Worm (Caenorhabditis elegans) whole organism, L1 larva: ENCODE results near the gene sdz-7.

Experiments
- C04F5.9 ChIP-seq: sonication (generic microtip); optimal IDR thresholded peaks from 2 replicates; lab custom pipeline; 2016; ENCODE audit warnings: missing genetic modification characterization, missing compliant biosample characterization
- F16B12.6 ChIP-seq: fragments of 150-350 bp; optimal IDR thresholded peaks from 2 replicates; lab custom pipeline; 2014; ENCODE audit warnings: missing biosample characterization, missing genetic modification characterization
- Y116A8C.19 ChIP-seq: sonication (generic microtip); optimal IDR thresholded peaks from 2 replicates; lab custom pipeline; 2016; ENCODE audit warnings: missing compliant biosample characterization, missing genetic modification characterization, borderline replicate concordance
- aha-1 ChIP-seq: fragments of 150-350 bp; optimal IDR thresholded peaks from 2 replicates; lab custom pipeline; 2014; ENCODE audit warnings: missing biosample characterization, missing genetic modification characterization
- alr-1 ChIP-seq: fragments of 200-800 bp; sonication (Bioruptor generic); optimal IDR thresholded peaks from 2 replicates; lab custom pipeline; 2018; ENCODE audit warnings: borderline replicate concordance, mild to moderate bottlenecking, missing genetic modification characterization, missing compliant biosample characterization
- blmp-1 ChIP-seq: fragments of 150-350 bp; optimal IDR thresholded peaks from 2 replicates; lab custom pipeline; 2014; ENCODE audit warnings: missing biosample characterization, missing genetic modification characterization
- ceh-8 ChIP-seq: fragments of 200-800 bp; sonication (Bioruptor generic); optimal IDR thresholded peaks from 2 replicates; lab custom pipeline; 2018; ENCODE audit warnings: mild to moderate bottlenecking, missing genetic modification characterization, moderate library complexity, missing compliant biosample characterization
- ceh-88 ChIP-seq: fragments of 200-800 bp; sonication (Bioruptor generic); IDR thresholded peaks from 2 replicates; pipeline ENCODE4 v1.3.6; 2022; ENCODE audit warnings: missing genetic modification characterization, missing compliant biosample characterization
- ceh-90 ChIP-seq: sonication (generic microtip); optimal IDR thresholded peaks from 2 replicates; lab custom pipeline; 2016; ENCODE audit warnings: missing genetic modification characterization, missing compliant biosample characterization
- ces-1 ChIP-seq: fragments of 150-350 bp; optimal IDR thresholded peaks from 2 replicates; lab custom pipeline; 2014; ENCODE audit warnings: missing biosample characterization, missing genetic modification reagents, missing genetic modification characterization
- dsc-1 ChIP-seq: sonication (generic microtip); optimal IDR thresholded peaks from 2 replicates; lab custom pipeline; 2016; ENCODE audit warnings: mild to moderate bottlenecking, missing genetic modification characterization, missing compliant biosample characterization
- efl-1 ChIP-seq, 4 experiments: fragments of 150-350 bp; optimal IDR thresholded peaks in 3 of 4; peaks in 1 of 4; 1 replicate in 1 of 4; 2 replicates in 3 of 4; lab custom pipeline; 2014; ENCODE audit warnings: missing biosample characterization in 2 of 4, missing genetic modification characterization in 2 of 4, missing genetic modification reagents in 2 of 4
- egl-27 ChIP-seq, 2 experiments: fragments of 150-350 bp in 1 of 2; sonication (generic microtip); optimal IDR thresholded peaks; 3 replicates each; lab custom pipeline; 2017 to 2018; ENCODE audit warnings: missing biosample characterization in 2 of 2, missing genetic modification characterization in 2 of 2, missing genetic modification reagents in 2 of 2
- fkh-10 ChIP-seq: sonication (generic microtip); optimal IDR thresholded peaks from 2 replicates; lab custom pipeline; 2017; ENCODE audit warnings: missing biosample characterization, missing genetic modification reagents, missing genetic modification characterization
- fos-1 ChIP-seq: fragments of 150-350 bp; optimal IDR thresholded peaks from 2 replicates; lab custom pipeline; 2014; ENCODE audit warnings: missing biosample characterization, missing genetic modification characterization
- grh-1 ChIP-seq: fragments of 200-800 bp; sonication (Bioruptor generic); IDR thresholded peaks from 2 replicates; pipeline ENCODE4 v1.3.6; 2022; ENCODE audit warnings: missing genetic modification reagents, missing genetic modification characterization, missing compliant biosample characterization
- irx-1 ChIP-seq: sonication (generic microtip); optimal IDR thresholded peaks from 2 replicates; lab custom pipeline; 2016; ENCODE audit warnings: missing genetic modification characterization, missing compliant biosample characterization
- isw-1 ChIP-seq: fragments of 200-800 bp; sonication (Bioruptor generic); IDR thresholded peaks from 2 replicates; pipeline ENCODE4 v1.3.6; 2022; ENCODE audit warnings: missing genetic modification characterization, missing compliant biosample characterization
- lin-13 ChIP-seq: fragments of 150-350 bp; optimal IDR thresholded peaks from 2 replicates; lab custom pipeline; 2014; ENCODE audit warnings: missing biosample characterization, missing genetic modification reagents, missing genetic modification characterization
- lin-35 ChIP-seq, 2 experiments: fragments of 150-350 bp; optimal IDR thresholded peaks; 2 replicates each; lab custom pipeline; 2014; ENCODE audit warnings: missing biosample characterization in 2 of 2, missing genetic modification characterization in 2 of 2, missing genetic modification reagents in 2 of 2
- lin-39 ChIP-seq: fragments of 150-350 bp; optimal IDR thresholded peaks from 2 replicates; lab custom pipeline; 2014; ENCODE audit warnings: missing biosample characterization, missing genetic modification reagents, missing genetic modification characterization
- lir-3 ChIP-seq: sonication (generic microtip); optimal IDR thresholded peaks from 2 replicates; lab custom pipeline; 2016; ENCODE audit warnings: mild to moderate bottlenecking, missing genetic modification characterization, moderate library complexity, missing compliant biosample characterization; ENCODE audit not compliant: poor library complexity
- mdl-1 ChIP-seq, 2 experiments: fragments of 150-350 bp; optimal IDR thresholded peaks; 2 replicates each; lab custom pipeline; 2014 to 2017; ENCODE audit warnings: missing biosample characterization in 2 of 2, missing genetic modification characterization in 2 of 2, inconsistent platforms in 1 of 2
- mef-2 ChIP-seq: fragments of 150-350 bp; optimal IDR thresholded peaks from 2 replicates; lab custom pipeline; 2014; ENCODE audit warnings: missing biosample characterization, missing genetic modification characterization
- mep-1 ChIP-seq: fragments of 150-350 bp; optimal IDR thresholded peaks from 2 replicates; lab custom pipeline; 2014; ENCODE audit warnings: missing biosample characterization, missing genetic modification characterization
- nhr-19 ChIP-seq: fragments of 200-800 bp; sonication (Bioruptor generic); conservative IDR thresholded peaks from 2 replicates; pipeline ENCODE4 v1.3.6; 2022; ENCODE audit warnings: missing genetic modification characterization, missing compliant biosample characterization
- nhr-28 ChIP-seq: fragments of 150-350 bp; optimal IDR thresholded peaks from 2 replicates; lab custom pipeline; 2014; ENCODE audit warnings: missing biosample characterization, missing genetic modification characterization
- nhr-47 ChIP-seq: sonication (generic microtip); optimal IDR thresholded peaks from 2 replicates; lab custom pipeline; 2016; ENCODE audit warnings: mild to moderate bottlenecking, missing genetic modification characterization, moderate library complexity, missing compliant biosample characterization
- nhr-71 ChIP-seq: sonication (generic microtip); optimal IDR thresholded peaks from 2 replicates; lab custom pipeline; 2016; ENCODE audit warnings: mild to moderate bottlenecking, missing genetic modification characterization, moderate library complexity, missing compliant biosample characterization
- nhr-76 ChIP-seq: sonication (generic microtip); optimal IDR thresholded peaks from 2 replicates; lab custom pipeline; 2017; ENCODE audit warnings: missing biosample characterization, missing genetic modification characterization
- nhr-84 ChIP-seq: sonication (generic microtip); optimal IDR thresholded peaks from 2 replicates; lab custom pipeline; 2017; ENCODE audit warnings: missing biosample characterization, missing genetic modification characterization
- nhr-90 ChIP-seq: sonication (generic microtip); optimal IDR thresholded peaks from 2 replicates; lab custom pipeline; 2016; ENCODE audit warnings: mild to moderate bottlenecking, missing genetic modification characterization, missing compliant biosample characterization; ENCODE audit not compliant: poor library complexity
- pag-3 ChIP-seq: sonication (generic microtip); optimal IDR thresholded peaks from 2 replicates; lab custom pipeline; 2017; ENCODE audit warnings: missing genetic modification characterization, mild to moderate bottlenecking, missing compliant biosample characterization, antibody characterized with exemption, borderline replicate concordance; ENCODE audit not compliant: insufficient read depth
- pax-3 ChIP-seq: fragments of 200-800 bp; sonication (Bioruptor generic); optimal IDR thresholded peaks from 2 replicates; lab custom pipeline; 2018; ENCODE audit warnings: mild to moderate bottlenecking, missing genetic modification characterization, moderate library complexity, missing compliant biosample characterization
- rnt-1 ChIP-seq: sonication (generic microtip); optimal IDR thresholded peaks from 2 replicates; lab custom pipeline; 2016; ENCODE audit warnings: mild to moderate bottlenecking, missing genetic modification characterization, moderate library complexity, missing compliant biosample characterization
- sox-4 ChIP-seq: sonication (generic microtip); optimal IDR thresholded peaks from 2 replicates; lab custom pipeline; 2016; ENCODE audit warnings: missing genetic modification characterization, missing compliant biosample characterization
- sptf-1 ChIP-seq: fragments of 150-350 bp; optimal IDR thresholded peaks from 2 replicates; lab custom pipeline; 2014; ENCODE audit warnings: missing biosample characterization, missing genetic modification characterization
- swsn-7 ChIP-seq: sonication (generic microtip); optimal IDR thresholded peaks from 2 replicates; lab custom pipeline; 2016; ENCODE audit warnings: missing genetic modification characterization, missing compliant biosample characterization
- tbx-2 ChIP-seq: sonication (generic microtip); optimal IDR thresholded peaks from 2 replicates; lab custom pipeline; 2016; ENCODE audit warnings: missing genetic modification characterization, missing compliant biosample characterization
- unc-130 ChIP-seq: fragments of 150-350 bp; optimal IDR thresholded peaks from 2 replicates; lab custom pipeline; 2017; ENCODE audit warnings: missing biosample characterization, missing genetic modification characterization, inconsistent platforms
- unc-30 ChIP-seq: sonication (generic microtip); optimal IDR thresholded peaks from 2 replicates; lab custom pipeline; 2017; ENCODE audit warnings: missing biosample characterization, missing genetic modification characterization
- unc-62 ChIP-seq: fragments of 150-350 bp; optimal IDR thresholded peaks from 2 replicates; lab custom pipeline; 2014; ENCODE audit warnings: missing biosample characterization, missing genetic modification reagents, missing genetic modification characterization
- unc-86 ChIP-seq: sonication (generic microtip); optimal IDR thresholded peaks from 2 replicates; lab custom pipeline; 2016; ENCODE audit warnings: missing genetic modification characterization, missing compliant biosample characterization
- unc-98 ChIP-seq: fragments of 200-800 bp; sonication (Bioruptor generic); IDR thresholded peaks from 2 replicates; pipeline ENCODE4 v1.3.6; 2022; ENCODE audit warnings: missing genetic modification characterization, missing compliant biosample characterization
- vab-15 ChIP-seq: sonication (generic microtip); optimal IDR thresholded peaks from 2 replicates; lab custom pipeline; 2017; ENCODE audit warnings: missing genotype, mild to moderate bottlenecking, missing genetic modification characterization, missing compliant biosample characterization
- zag-1 ChIP-seq: fragments of 150-350 bp; optimal IDR thresholded peaks from 2 replicates; lab custom pipeline; 2014; ENCODE audit warnings: missing biosample characterization, missing genetic modification characterization
- zip-4 ChIP-seq: fragments of 200-800 bp; sonication (Bioruptor generic); optimal IDR thresholded peaks from 2 replicates; lab custom pipeline; 2018; ENCODE audit warnings: mild to moderate bottlenecking, missing genetic modification characterization, moderate library complexity, missing compliant biosample characterization
- ztf-11 ChIP-seq, 2 experiments: sonication (generic microtip); optimal IDR thresholded peaks; 2 replicates each; lab custom pipeline; 2016 to 2017; ENCODE audit warnings: missing genetic modification characterization in 2 of 2, missing biosample characterization in 1 of 2, missing compliant biosample characterization in 1 of 2
- ztf-4 ChIP-seq: fragments of 150-350 bp; optimal IDR thresholded peaks from 2 replicates; lab custom pipeline; 2014; ENCODE audit warnings: missing biosample characterization, missing genetic modification characterization

sdz-7 gene

ce11 chrII:3897758-3898494 is 20.2 kb upstream of the sdz-7 start, which contains the start of gene F53C3.6 (continued):
- TF ChIP-seq sptf-1 (tag; lab: Kevin White, UChicago) (no peak), nhr-71 (tag; lab: Kevin White, UChicago) (peak; percentile 91), mep-1 (tag; lab: Kevin White, UChicago) (peak; percentile 71), tbx-2 (tag; lab: Kevin White, UChicago) (peak; percentile 65), alr-1 (tag; lab: Kevin White, UChicago) (no peak), zip-4 (GFP tag; lab: Kevin White, UChicago) (peak; percentile 42), unc-62 (GFP tag; lab: Kevin White, UChicago) (no peak), fos-1 (tag; lab: Kevin White, UChicago) (peak; percentile 51), egl-27 (tag; optimal IDR thresholded peaks at IDR 0.05; lab: Kevin White, UChicago) (peak; percentile 50 to 67), unc-98 (GFP tag; lab: Robert Waterston, UW) (0 out of 2 replicates have a peak, but pooled peaks have one; percentile 16), mdl-1 (tag; optimal IDR thresholded peaks at IDR 0.05; lab: Kevin White, UChicago) (peak in 1 of 2 experiments; percentile 55), unc-30 (tag; lab: Kevin White, UChicago) (no peak), rnt-1 (peak; percentile 37), F16B12.6 (tag; lab: Kevin White, UChicago) (no peak), swsn-7 (tag; lab: Kevin White, UChicago) (peak; percentile 69), mef-2 (tag; lab: Kevin White, UChicago) (peak; percentile 98), Y116A8C.19 (no peak), aha-1 (tag; lab: Kevin White, UChicago) (no peak), lir-3 (peak; percentile 72), lin-35 (GFP tag; optimal IDR thresholded peaks at IDR 0.05; lab: Kevin White, UChicago) (peak; percentile 31 to 71), nhr-84 (tag; lab: Kevin White, UChicago) (no peak), C04F5.9 (no peak), ceh-90 (tag; lab: Kevin White, UChicago) (no peak), nhr-19 (peak; percentile 53), ztf-4 (tag; lab: Kevin White, UChicago) (peak; percentile 60), blmp-1 (peak; percentile 41), fkh-10 (GFP tag; lab: Kevin White, UChicago) (no peak), ces-1 (GFP tag; lab: Kevin White, UChicago) (peak; percentile 71), unc-86 (peak; percentile 67), nhr-47 (tag; lab: Kevin White, UChicago) (peak; percentile 81), pax-3 (tag; lab: Kevin White, UChicago) (peak; percentile 11), nhr-28 (no peak), irx-1 (tag; lab: Kevin White, UChicago) (peak; percentile 44)

- peak; percentile 19; the same call in 1 of the 2 replicates for TF ChIP-seq isw-1 (GFP tag; lab: Robert Waterston, UW)
- no peak for TF ChIP-seq ceh-8
- TF ChIP-seq nhr-76 (tag; lab: Kevin White, UChicago): no peak
- TF ChIP-seq fos-1 (tag; lab: Kevin White, UChicago): peak; percentile 17
- TF ChIP-seq efl-1 (optimal IDR thresholded peaks at IDR 0.05; lab: Kevin White, UChicago): peak; percentile 56 to 62
- peak; percentile 32 to 49 for TF ChIP-seq efl-1 (GFP tag; optimal IDR thresholded peaks at IDR 0.05 in 1 of 2; lab: Kevin White, UChicago)
- no peak for TF ChIP-seq sox-4 (tag; lab: Kevin White, UChicago)
- TF ChIP-seq pag-3: no peak
- TF ChIP-seq ztf-11 (tag; optimal IDR thresholded peaks at IDR 0.05; lab: Kevin White, UChicago): no peak
- TF ChIP-seq zag-1 (tag; lab: Kevin White, UChicago): no peak
- TF ChIP-seq nhr-71 (tag; lab: Kevin White, UChicago): peak; percentile 77
- no peak for TF ChIP-seq lin-13 (GFP tag; lab: Kevin White, UChicago)
- TF ChIP-seq nhr-47 (tag; lab: Kevin White, UChicago): peak; percentile 52
- TF ChIP-seq dsc-1 (tag; lab: Kevin White, UChicago): peak; percentile 1
- no peak for TF ChIP-seq lin-39 (tag; lab: Kevin White, UChicago)
- TF ChIP-seq lir-3: peak; percentile 58
- TF ChIP-seq vab-15 (tag; lab: Kevin White, UChicago): no peak
- TF ChIP-seq pax-3 (tag; lab: Kevin White, UChicago): no peak
- TF ChIP-seq blmp-1: peak; percentile 45
- peak; percentile 13 for TF ChIP-seq unc-130 (tag; lab: Kevin White, UChicago)
- TF ChIP-seq ceh-88 (GFP tag; lab: Robert Waterston, UW): no peak
- TF ChIP-seq grh-1 (GFP tag; lab: Robert Waterston, UW): 0 out of 2 replicates have a peak, but pooled peaks have one; percentile 26
- no peak for TF ChIP-seq unc-62 (GFP tag; lab: Kevin White, UChicago)
- no peak for TF ChIP-seq alr-1 (tag; lab: Kevin White, UChicago)
- peak; percentile 12 for TF ChIP-seq nhr-90
These were observed 19.1 kb upstream of the sdz-7 start for ce11 chrII:3896920-3897319.
